Worm (Caenorhabditis elegans): ENCODE measurements around the gene rft-2.
"Not testable (repeated sequence)": the region's sequence is repeated elsewhere in the genome, so short reads cannot be mapped to it uniquely, and the experiment has no call there.

The rft-2 gene

DNA sequence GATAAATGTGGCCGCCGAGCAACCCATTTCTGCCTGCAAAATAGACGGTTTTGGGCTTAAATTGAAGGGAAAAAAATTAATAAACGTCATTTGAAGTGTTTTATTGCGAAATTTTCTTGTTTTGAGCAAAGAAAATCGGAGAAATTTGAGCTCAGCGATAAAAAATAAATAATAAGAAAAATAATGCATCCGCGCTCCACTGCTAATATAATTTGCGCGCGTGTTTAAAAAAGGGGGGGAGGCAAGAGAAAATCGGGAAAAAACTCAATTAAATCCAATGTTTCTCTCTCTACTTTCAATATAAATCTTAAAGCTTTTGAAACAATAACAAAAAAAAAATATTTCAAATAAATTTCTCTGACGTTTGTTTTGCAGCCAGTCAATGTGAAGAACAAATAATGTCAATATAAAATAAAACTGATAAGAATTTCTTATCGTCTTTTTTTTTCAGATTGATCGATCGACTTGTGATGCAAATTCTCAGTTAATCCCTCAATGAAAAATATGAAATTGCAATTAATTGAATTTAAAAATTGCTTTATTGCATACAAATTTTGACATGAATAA, at the start of gene rft-2:
rft-2 (minus strand) TSS at position 41 of the 567 bp plus-strand sequence.
- no peak for TF ChIP-seq unc-62 (GFP tag; optimal IDR thresholded peaks at IDR 0.05)

DNA sequence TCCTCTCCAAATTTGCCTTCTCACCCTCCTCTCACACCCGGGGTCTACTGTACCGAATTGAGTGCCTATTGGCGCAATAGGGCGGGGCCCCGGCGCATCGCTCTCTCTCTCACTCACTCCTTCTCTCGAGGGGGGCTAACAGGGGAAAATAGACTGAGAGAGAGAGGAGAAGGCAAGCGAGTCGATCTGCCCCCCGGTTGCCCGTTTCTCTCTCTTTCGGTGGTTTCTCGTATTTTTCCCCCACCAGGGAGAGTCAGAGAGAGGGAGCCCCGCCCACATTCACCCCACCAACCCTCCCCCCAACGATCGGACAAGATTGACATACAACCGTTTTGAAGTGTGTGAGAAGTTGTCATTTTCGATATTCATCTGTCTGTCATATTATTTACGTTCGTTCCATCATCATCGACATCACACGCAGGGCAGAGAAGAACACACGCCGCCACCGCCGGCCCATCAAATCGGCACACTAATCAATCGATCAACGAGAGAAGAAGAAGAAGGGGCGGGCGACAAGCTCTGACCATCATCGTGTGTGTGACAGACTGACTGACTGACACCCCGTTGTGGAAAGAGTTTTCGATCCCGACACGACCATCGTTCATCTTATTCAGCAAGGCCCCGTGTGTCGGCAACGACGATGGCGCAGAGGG, 48.9 kb upstream of the rft-2 start:
- TF ChIP-seq unc-62 (GFP tag; optimal IDR thresholded peaks at IDR 0.05): peak; percentile 67

DNA sequence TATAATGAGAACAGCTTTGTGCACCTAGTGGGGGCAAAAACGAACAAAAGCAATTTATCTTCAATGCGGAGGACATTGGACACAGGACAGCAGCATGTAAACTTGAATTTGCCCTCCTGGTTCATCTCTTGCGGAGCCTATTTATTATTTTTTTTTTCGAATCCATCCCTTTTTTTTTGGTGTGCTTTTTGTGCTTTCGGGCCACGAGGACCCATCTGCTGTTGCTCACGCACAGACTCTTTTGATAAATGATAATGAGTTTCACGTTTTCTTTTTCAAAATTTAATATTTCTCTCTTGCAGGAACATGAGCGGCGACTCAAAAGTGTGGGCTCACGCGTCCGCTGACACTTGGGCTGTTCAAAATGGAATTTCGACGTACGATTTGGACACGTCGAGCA, 46.8 kb upstream of the rft-2 start, which contains the start of gene unc-62:
unc-62 (plus strand) TSS at position 301 of the 400 bp plus-strand sequence.
- TF ChIP-seq unc-62 (GFP tag; optimal IDR thresholded peaks at IDR 0.05): no peak

DNA sequence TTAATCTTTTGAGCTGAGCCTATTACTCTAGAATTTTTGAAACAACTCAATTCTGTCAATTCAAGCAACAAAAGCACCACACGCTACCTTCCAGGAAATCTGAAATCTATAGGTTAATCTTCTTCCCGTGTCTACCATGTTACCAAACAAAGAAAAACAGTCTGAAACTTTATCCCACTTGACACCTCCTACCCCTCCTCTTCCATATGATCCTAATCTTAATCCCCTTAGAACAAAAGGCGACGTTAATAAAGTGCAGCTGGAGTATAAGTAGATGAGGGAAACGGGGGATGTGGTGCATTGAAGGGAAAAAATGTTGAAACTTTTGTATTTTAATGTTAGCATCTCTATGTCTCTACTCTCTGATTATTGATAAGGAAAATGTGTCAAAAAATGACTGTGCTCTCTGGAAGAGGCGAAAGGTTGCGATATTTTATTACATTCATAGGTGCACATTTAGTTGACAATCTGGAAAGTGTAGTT, 45.8 kb upstream of the rft-2 start:
- no peak for TF ChIP-seq unc-62 (GFP tag; optimal IDR thresholded peaks at IDR 0.05)

DNA sequence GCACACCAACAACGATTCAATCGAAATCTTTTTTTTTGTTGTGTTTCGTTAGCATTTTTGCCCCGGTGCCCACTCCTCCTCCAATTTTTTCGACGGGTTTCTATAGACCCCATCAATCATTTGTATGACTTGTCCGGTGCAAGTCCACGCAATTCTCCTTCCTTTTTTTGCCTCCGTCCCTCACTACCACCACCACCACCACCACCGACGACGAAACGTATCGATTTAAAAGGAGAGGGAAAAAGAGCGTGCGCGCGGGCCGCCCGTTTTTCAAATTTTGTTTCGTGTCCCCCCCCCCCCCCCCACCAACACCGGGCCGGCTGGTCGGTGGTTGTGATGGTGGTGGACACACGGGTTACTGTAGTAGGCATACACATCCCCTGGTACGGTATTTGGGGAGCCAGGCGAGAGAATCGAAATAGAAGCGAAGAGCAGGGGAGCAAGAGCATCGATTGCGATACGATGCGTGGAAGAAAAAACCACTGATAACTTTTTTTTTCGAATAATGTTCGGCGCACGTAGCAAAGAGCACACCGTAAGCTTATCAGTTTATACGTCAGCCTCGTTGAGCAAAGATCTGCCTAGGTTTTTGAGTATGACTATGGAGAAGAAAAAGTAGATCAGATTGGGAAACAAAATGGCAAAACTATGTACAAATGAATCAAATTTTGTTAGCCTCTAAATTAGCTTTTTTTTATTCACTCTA, 44.9 kb upstream of the rft-2 start:
- no peak for TF ChIP-seq unc-62 (GFP tag; optimal IDR thresholded peaks at IDR 0.05)

DNA sequence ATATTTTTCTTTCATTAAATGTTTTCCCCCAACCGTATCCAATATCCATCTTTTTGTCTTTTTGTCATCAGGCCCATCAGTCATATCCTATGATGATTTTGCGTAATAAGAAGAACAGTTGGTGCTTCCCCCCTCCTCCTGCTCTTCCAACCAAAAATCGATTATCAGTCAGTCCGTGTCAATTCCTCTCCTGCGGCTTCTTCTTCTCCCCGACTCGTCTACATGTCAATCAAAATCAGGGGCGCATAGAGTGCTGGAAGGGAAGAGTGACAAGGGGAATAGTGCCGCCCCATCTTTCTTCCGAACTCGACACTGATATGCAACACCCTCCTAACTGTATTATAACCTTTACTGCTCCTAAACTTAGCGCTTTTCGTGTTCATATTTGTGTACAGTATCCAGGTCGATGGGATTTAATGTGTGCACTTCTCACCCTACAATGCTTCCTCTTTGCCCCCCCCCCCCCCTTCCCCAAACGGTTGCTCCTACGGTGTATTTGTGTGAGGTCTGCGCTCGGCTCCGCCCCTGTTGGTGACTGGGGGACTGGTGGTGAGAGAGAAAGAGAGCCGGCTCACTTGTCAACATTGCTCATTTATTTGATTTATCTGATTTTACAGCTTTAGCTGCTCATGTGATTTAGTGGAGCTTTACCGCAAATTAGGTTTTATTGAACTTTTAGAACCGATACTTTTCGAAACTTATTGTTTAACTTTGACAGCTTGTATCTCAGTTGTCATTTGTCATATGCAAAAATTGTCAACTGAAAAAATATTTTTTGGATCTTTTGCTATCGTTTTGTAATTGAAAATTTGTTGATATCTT, 41.1 kb upstream of the rft-2 start:
- TF ChIP-seq unc-62 (GFP tag; optimal IDR thresholded peaks at IDR 0.05): no peak

DNA sequence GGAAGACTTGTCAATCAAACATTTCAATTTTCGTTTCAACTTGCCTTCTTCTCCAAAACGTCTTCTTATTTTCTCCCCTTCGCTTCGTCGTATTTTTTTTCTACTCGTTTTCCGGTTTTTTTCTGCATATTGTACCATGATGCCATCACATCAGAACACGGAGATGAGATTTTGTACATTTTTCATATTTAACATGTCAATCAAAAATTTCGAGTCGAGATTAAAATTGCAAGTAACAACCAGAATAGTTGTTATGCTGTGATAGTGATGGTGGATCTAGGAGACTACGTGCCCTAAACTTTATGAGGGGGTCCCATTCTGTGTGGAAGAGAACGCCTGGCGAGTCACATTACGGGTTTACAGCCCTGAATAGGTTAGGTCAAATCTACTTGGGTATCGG, 39.5 kb upstream of the rft-2 start:
- TF ChIP-seq unc-62 (GFP tag; optimal IDR thresholded peaks at IDR 0.05): no peak

- TF ChIP-seq unc-62 (GFP tag; optimal IDR thresholded peaks at IDR 0.05): no peak
Measured at ce11 chrV:4488989-4489388, 38.6 kb upstream of the rft-2 start.

DNA sequence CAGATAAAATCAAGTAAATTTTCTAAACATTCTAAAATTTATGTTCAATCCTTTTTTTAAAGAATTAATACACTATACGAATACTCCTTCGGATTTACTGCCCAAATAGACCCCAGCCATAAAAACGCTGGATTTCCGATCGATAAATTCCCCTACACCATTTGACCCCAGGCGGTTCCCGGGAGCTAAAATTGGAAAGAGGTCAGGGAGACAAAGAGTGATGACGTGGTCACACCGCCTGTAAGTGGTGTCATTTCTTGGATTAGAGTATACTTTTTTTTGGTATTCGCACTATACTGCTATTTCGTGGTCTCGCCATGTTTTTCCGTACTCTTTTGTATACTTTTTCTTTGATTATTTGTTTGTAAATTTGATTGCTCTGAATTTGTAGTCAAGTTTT, 37.5 kb upstream of the rft-2 start:
- TF ChIP-seq unc-62 (GFP tag; optimal IDR thresholded peaks at IDR 0.05): no peak

- TF ChIP-seq unc-62 (GFP tag; optimal IDR thresholded peaks at IDR 0.05): no peak
Measured at ce11 chrV:4486626-4487025, 36.3 kb upstream of the rft-2 start.

ce11 chrV:4483049-4483507, 32.7 kb upstream of the rft-2 start, which contains the start of gene exc-15:
Gene exc-15 (plus strand): TSS chrV:4483459.
- no peak for TF ChIP-seq unc-62 (GFP tag; optimal IDR thresholded peaks at IDR 0.05)

DNA sequence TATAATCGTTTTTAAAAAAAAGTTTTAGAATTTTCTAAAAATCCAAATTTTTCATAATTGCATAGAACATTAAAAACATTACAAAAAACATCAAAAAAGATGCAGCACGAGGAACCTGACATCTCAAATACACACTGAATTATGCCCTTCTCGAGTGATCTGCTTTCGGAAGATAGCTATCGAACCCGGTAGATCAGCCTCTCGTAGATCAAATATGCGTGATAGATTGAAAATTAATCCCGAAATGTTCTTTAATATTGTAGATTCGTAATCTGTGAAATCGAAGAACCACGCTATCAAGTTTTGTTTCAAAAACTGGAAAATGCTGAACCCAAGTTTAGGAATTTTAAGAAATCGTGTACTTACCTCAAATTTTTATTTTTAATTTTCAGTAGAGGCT, 31.5 kb upstream of the rft-2 start:
- no peak for TF ChIP-seq unc-62 (GFP tag; optimal IDR thresholded peaks at IDR 0.05)

DNA sequence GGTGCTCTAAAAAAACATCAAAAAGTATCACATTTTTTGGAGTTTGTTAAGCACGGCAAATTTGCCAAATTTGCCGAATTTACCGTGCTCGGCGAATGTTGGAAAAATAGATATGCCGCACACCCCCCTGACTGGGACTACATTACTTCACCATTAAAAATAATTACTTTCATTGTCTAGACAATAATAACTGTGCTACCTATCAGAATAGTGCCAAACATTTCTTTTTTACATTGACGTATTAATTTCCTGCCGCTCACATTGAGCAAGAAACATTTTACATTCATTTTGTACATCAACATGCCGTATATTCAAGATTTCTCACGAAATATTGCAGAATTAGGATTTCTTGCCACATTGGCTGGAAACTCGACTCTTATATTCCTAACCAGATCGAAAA, 24.2 kb upstream of the rft-2 start, which contains the start of gene str-35:
str-35 (plus strand) TSS at position 301 of the 400 bp plus-strand sequence.
- not testable (repeated sequence) for TF ChIP-seq unc-62 (GFP tag; optimal IDR thresholded peaks at IDR 0.05)

ce11 chrV:4471065-4471464, 20.7 kb upstream of the rft-2 start, which contains the start of gene T08H10.3:
Gene T08H10.3 (plus strand): TSS chrV:4471365.
- no peak for TF ChIP-seq unc-62 (GFP tag; optimal IDR thresholded peaks at IDR 0.05)

ce11 chrV:4454634-4455033, 4.3 kb upstream of the rft-2 start, which contains the start of gene gnrr-5:
Gene gnrr-5 (minus strand): TSS chrV:4454734.
- TF ChIP-seq unc-62 (GFP tag; optimal IDR thresholded peaks at IDR 0.05): no peak

ce11 chrV:4447637-4448036, 2.7 kb downstream of the rft-2 start:
- no peak for TF ChIP-seq unc-62 (GFP tag; optimal IDR thresholded peaks at IDR 0.05)
